Fruit fly (Drosophila melanogaster) S2 (cell line): ENCODE data around the gene tzn.

ENCODE experiments used
- CG8478 ChIP-seq: fragments of >200 bp; optimal IDR thresholded peaks from 2 replicates; lab custom pipeline; 2018
- CTCF ChIP-seq, 2 experiments: fragments of >200 bp; optimal IDR thresholded peaks; 2 replicates each; lab custom pipeline; 2018

Gene tzn

DNA sequence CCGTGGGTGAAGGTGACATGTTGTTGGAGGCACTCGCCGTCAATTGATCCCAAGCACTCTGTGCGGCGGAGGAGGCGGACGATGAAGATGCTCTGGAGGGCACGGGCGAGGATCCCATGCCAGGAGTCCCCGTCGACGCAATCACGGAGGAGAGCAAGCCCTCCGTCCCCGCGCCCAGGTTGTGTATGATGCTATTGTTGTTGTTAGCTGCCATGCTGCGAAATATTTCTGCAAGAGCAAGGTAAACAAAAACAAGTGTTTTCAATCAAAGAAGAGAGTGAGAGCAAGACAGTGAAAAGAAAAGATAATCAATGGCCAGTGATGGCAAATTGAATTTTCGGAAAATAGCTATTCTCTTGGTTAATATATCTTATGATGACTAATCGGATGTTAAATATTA is 14.1 kb upstream of the tzn start:
- TF ChIP-seq CTCF (optimal IDR thresholded peaks at IDR 0.05; lab: Kevin White, UChicago) (no peak), CG8478 (no peak)

DNA sequence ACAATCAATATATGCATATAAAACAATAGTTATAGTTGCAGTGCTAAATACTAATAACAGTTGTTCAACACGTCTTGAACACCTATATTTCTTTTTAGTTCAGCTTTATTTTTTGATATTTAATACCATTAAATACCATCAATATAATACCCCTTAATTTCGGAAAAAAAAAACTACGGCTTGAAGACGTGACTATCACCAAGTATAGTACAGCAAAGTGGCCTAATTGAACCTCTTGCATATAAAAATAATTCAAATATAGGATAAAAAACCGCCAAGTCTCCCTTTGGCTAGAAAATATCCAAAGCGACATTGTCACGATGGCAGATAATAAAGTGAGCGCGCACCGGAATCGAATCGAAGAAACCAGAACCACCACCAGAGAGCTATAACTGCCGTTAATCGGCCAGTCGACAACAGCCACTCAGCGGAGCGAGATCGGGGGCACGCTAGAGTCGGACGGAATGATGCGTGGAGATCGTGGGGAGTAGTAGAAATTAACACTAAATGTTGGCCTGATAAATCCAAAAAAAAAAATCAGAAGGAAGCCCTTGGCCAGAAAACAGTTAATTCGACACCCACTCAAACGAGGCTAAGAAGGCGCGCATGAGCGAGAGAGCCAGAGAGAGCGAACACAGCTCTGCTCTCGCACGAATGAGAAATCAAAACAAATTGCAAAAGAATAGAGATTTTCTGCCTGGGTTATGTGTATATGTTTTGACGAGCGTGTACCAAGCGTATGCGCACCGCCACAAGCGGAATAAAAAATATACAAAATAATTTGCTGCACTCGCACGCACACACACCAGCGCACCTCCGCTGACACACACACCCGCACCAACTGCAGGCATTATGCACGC is 13.4 kb upstream of the tzn start:
- TF ChIP-seq CTCF (optimal IDR thresholded peaks at IDR 0.05; lab: Kevin White, UChicago) = no peak
- TF ChIP-seq CG8478 = no peak

DNA sequence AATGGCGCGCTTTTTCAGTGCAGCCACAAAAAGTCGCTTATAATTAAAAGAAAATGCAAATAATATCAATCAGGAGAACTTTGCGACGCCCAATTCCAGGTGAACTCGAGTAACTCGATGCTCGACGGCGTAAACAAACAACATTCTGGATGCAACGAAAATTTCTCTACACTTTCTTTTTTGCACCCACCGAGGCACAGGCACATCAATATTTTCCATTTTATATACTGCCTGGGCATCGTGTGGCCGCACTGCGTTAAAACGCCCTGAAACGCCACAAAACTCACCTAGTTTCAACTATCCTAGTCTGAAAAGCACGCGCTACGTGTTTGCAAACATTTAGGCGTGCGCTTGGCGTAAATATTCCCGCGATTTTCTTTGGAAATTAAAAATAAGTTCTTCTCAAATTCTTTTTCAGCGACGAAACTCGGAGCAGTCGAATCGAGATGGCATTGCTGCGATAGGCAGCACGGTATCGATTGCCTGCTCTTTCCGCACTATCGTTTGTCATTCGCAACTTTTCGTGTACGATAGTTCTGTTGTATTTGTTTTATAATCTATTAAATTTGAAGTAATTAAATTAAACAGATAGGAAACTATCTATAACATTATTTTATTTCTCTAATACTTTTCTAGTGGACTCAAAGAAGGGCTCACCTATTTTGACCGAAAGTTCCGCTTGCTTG is 12.6 kb upstream of the tzn start, which contains the start of gene Pcif1:
Gene Pcif1 (minus strand): TSS at position 456 of the 686 bp plus-strand sequence.
- TF ChIP-seq CTCF (optimal IDR thresholded peaks at IDR 0.05; lab: Kevin White, UChicago) (peak in 1 of 2 experiments; percentile 33), CG8478 (no peak)

DNA sequence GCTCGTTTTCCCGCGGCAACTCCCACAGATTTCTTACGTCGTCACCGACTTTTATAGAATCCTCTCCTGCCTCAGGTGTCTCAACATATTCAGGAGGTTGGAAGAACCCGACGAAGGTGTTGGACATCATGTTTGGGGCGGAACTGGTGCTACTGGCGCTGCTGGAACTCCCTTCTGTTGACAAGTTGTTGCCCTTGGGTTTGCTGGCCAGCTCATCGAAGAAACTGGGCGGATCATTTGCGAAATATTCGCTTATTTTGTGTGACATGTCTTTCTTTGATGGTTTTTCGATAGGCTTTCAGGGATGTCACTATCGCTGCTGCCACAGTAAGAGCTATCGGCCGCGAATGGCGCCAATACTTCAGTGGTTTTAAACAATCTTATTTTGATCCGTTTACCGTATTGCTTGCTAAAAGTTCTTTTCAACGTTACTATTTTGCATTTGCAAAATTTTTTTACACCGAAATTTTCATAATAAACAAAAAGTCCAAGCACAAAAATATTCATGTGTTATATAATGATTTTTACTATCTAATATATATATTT is 10.5 kb upstream of the tzn start, which contains the start of gene CG11396:
Gene CG11396 (minus strand): TSS at position 303 of the 546 bp plus-strand sequence.
- TF ChIP-seq CTCF (optimal IDR thresholded peaks at IDR 0.05; lab: Kevin White, UChicago) (no peak), CG8478 (no peak)

DNA sequence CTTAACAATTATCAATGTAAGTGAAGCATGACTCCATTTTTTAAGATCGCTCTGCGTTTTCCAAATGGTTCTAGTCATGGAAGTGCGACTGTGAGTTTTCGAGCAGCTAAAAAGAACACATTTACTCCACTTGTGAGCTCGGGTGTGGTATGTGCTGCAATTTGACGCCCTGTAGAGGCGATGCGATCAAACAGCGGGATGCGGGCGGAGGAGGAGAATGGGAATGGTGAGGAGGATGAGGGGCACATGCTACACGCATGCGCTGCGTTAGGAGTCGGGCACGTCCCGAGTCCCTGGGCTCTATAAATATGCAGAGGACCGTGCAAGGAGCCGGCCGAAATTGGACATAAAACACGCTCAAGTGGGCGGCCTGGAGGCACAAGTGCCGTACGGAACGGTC is 9.1 kb upstream of the tzn start:
- no peak for TF ChIP-seq CTCF (optimal IDR thresholded peaks at IDR 0.05; lab: Kevin White, UChicago)
- no peak for TF ChIP-seq CG8478

DNA sequence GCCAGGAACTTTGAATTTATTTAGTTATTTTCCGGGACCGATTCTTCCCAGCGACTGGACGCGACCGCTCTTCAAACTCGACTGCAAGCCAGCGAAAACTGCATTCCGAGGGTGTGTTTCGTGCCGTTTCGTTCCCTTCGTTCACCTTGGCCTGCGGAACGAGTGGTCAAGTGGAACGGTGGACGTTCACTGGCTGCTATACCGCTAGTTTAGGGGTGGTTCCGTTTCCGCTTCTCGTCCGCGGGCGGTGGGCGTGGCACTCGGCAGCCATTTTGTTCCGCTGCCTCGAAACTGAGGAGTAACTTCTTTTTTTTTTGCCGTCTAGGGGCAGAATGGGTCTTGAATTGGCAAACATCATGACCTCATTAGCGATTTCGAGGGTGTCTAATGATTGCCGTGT is 5.8 kb upstream of the tzn start, which contains the start of gene Six4:
Gene Six4 (minus strand): TSS at position 85 of the 400 bp plus-strand sequence.
- TF ChIP-seq CTCF (optimal IDR thresholded peaks at IDR 0.05; lab: Kevin White, UChicago) = no peak
- TF ChIP-seq CG8478 = no peak

DNA sequence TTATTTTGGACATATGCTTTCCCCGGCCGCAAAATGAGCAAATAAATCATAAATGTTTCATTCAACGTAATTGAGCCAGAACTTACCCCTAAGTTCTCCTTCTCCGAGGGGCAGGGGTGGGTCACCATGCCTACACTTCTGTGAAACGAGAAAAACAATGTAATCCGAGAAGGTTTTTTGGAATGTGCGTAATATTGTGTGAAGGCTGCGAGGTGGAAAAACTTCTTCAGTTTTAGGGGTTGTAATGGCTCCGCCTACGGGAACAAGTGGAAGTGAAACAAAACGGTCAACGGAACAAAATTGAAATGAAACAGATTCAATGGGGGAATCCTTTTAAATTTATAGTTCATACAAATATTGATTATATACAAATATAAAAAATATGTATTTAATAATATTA is 1.7 kb upstream of the tzn start:
- TF ChIP-seq CTCF (optimal IDR thresholded peaks at IDR 0.05; lab: Kevin White, UChicago) = no peak
- no peak for TF ChIP-seq CG8478

DNA sequence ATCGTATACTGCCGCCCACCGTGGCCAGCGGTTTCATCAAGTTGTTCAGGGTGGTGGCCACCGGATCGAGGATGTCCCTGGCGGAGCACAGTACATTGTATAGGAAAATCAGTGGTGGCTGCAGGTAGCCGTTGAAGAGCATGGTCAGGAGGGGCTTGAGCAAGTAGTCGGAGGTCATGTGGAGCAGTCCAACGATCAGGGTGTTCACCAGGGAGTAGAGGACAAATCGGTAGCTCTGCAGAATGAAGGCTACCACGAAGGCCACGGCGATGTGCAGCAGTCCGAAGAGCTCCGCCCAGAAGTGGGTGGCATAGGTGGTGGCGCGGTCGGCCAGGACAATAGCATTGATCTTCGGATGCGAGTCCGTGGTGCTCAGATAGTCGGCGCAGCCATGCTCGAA is 1.1 kb upstream of the tzn start:
- no peak for TF ChIP-seq CTCF (optimal IDR thresholded peaks at IDR 0.05; lab: Kevin White, UChicago)
- no peak for TF ChIP-seq CG8478

DNA sequence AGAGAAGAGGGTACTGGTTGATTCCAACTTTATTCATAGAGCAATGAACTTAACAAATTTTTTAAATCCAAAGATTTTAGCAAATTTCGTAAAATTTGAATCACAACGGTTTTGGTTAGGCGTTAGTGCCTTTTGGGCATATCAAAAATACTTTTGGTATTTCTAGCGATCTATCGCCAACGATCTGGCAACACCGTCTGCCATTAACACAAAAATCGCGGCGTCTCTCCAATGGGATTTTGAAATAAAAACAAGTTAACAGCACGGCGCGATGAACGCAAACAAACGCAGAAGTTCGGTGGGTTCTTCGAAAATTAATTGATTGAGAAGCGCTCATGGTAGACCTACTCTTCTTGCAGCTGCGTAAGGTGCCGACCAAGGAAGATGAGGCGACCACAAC is 1.8 kb downstream of the tzn start, which contains the start of gene Spc105R:
Gene Spc105R (plus strand): TSS at position 203 of the 400 bp plus-strand sequence.
- TF ChIP-seq CG8478 (no peak), CTCF (optimal IDR thresholded peaks at IDR 0.05; lab: Kevin White, UChicago) (peak; percentile 3 to 32)

DNA sequence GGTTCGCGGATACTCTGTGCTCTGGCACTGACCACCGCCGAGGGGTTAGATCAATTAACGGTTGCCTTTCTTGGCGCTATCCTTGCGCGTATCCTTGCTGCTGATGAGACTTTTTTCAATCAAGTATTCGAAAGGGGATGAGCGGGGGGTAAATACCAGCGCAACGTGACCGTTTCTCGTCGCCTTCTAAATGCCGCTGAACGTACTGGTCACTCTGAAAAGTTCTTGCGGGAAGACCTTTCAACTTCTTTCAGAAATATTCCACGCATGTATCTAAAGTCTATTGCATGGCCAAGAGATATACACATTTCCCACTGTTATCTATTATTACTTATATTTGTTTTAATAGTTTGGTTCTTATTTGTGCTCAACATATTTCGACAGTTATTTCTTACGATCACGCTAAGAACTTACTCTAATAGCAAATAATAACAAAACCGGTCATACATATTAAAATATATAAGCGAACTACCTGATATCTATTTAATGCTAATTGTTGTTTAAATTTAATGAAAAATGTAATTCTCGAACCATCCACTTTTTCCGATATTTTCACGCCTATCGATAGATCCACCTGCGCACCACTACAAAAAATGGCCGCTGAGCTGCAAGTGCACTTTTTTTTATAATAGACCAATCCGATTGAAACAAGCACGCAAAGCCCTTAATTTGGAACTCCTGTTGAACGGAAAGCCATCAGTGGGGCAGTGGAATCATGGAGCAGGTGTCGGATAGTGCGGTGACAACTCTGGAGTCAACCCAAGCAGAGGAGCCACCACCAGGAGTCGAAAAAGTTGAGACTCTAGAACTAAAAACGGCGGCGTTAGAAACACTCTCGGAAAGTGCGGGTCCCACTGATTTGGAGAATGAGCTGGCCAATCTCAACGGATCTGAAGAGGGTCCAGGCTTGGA is 10.9 kb downstream of the tzn start, which contains the start of the genes CG3634 and HIPP1:
Gene CG3634 (minus strand): TSS at position 185 of the 912 bp plus-strand sequence.
Gene HIPP1 (plus strand): TSS at position 582 of the 912 bp plus-strand sequence.
- TF ChIP-seq CG8478 = no peak
- no peak for TF ChIP-seq CTCF (optimal IDR thresholded peaks at IDR 0.05; lab: Kevin White, UChicago)

DNA sequence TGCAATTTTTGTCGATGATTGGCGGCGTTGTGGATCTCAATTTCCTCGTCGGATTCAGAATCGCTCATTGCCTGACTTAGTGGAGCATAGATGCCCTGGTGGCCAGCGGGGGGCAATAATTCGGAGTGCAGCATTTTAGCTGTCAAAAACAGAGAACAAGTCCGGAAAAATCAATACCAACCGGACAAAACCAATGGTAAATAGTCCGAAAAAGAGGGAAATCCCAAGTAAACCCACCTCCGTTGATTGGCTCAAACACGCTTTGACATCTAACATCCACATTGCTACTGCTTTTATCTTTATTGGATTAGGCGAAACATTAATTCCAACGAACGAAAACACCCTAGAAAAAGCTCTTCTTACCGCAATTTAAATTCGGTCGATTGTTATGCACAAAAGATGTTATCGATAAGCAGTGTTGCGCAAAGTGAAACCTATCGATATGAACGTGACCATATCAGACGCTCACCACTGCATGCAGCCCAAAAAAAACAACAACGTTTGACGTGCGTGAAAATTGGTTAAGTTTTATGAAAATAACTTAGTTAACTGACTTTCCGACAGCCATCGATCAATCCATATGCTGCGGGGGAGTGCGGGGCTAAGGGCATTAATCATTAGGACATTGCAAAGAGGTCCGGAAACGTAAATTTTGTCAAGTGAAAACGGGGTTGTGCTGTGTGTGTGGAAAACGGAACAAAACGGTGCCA is 17.4 kb downstream of the tzn start, which contains the start of the genes CG3618 and Pka-R1:
Gene CG3618 (minus strand): TSS at position 410 of the 710 bp plus-strand sequence.
Gene Pka-R1 (plus strand): TSS at position 453 of the 710 bp plus-strand sequence.
- TF ChIP-seq CTCF (optimal IDR thresholded peaks at IDR 0.05; lab: Kevin White, UChicago) (no peak), CG8478 (no peak)

DNA sequence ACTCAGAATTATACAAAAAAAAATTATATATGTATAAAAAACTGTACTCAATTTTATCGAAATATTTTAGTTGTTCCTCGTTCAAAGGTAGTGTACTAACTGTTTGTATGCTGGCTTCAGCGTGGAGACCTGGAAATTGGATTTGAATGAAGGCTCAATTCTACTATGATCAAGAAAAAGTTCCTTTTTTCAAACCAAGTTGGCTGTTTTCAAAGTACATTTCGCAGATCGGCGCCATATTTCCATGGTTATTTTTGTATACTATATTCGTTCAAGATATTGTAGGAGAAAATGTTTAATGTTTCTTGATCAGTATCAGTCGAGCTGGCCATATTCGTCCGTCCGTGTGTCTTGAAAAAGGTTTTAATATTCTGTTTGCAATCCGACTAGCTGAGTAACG is 19.5 kb downstream of the tzn start, which contains the start of gene Mst77F:
Gene Mst77F (minus strand): TSS at position 101 of the 400 bp plus-strand sequence.
- TF ChIP-seq CTCF (optimal IDR thresholded peaks at IDR 0.05; lab: Kevin White, UChicago) (no peak), CG8478 (no peak)

DNA sequence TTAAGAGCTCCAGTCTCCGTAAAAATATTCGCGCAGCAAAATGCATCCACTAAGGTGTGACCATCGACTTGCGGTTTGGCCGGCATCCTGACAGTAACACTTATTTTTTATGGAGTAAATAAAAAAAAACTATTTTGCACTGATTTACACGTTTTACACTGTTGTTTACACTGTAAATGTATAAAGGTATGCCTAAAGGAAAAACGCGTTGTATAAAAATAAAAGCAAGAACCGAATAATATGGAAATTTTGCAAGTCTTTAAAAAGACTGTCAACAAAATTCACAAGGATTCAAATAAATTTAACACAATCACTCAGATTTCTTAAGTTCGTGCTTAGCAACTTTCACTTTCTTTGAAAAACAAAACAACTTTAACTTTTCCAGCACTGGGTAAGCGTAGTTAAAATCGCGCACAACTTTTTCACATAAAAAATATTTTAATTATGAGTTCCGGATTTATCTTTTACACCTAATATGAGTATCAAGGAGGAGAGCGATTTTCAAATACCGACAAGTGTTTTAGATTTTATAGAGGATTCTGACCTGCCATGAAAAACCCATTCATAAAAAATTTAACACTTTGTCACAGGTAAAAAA is 24.9 kb downstream of the tzn start:
- TF ChIP-seq CG8478 (no peak), CTCF (optimal IDR thresholded peaks at IDR 0.05; lab: Kevin White, UChicago) (no peak)
